Fruit fly (Drosophila melanogaster): ENCODE results near the gene CG3473.

Gene CG3473

DNA sequence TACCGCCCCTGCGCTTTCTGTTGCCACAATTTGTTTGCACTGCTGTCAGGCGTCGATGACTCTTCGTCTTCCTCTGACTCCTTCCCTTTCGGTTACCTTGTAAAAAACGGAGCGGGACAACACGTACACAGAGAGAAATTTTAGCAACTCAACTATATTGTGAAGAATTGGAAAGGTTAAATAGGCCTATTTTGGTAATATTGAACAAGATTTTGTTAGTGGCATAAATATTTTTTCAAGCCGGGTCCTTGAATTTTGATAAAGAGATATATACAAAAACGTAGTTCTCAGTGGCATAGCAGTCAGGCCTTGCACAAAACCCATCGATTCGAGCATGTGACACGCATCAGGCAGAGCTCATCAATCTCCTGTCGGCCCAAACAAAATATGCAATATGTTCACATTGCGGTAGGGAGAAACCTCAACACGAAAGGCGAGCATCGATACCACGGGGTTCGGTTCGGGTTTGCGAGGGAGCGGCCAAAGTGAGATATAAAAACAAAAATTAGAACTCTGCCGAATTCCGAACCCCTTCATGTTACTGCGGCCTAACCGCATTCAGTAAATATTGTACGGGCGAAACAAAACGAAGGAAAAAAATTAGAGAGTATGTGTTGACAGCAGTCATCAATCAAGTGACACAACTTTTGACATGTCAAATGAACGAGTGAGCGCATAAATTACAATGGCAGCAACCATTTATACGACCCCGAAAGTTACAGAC lies 9.5 kb downstream of the CG3473 start (continued):
- TF ChIP-seq psq (GFP tag; optimal IDR thresholded peaks at IDR 0.05): no peak
- TF ChIP-seq CG13624 (GFP tag; optimal IDR thresholded peaks at IDR 0.05): peak; percentile 65
- TF ChIP-seq Meics (GFP tag; optimal IDR thresholded peaks at IDR 0.05): peak; percentile 60
- peak; percentile 48 for TF ChIP-seq cwo (GFP tag; optimal IDR thresholded peaks at IDR 0.05)
- no peak for TF ChIP-seq Dip2 (GFP tag; IDR thresholded peaks at IDR 0.05)
- peak; percentile 53 for TF ChIP-seq sisA (GFP tag; IDR thresholded peaks at IDR 0.05)
- no peak for TF ChIP-seq sr (GFP tag; IDR thresholded peaks at IDR 0.05)
- peak; percentile 81 for TF ChIP-seq trem (tag; optimal IDR thresholded peaks at IDR 0.05)
- 0 out of 3 replicates have a peak, but pooled peaks have one; percentile 15 for TF ChIP-seq CG2889 (GFP tag; IDR thresholded peaks at IDR 0.05)
- TF ChIP-seq Bgb (GFP tag; IDR thresholded peaks at IDR 0.05; ENCODE audit: partially characterized antibody): no peak
- TF ChIP-seq Sox102F (GFP tag; optimal IDR thresholded peaks at IDR 0.05): peak; percentile 45
- peak; percentile 85 for TF ChIP-seq Antp (GFP tag; optimal IDR thresholded peaks at IDR 0.05)
- no peak for TF ChIP-seq aop (GFP tag; IDR thresholded peaks at IDR 0.05)
- TF ChIP-seq CG8388 (GFP tag; optimal IDR thresholded peaks at IDR 0.05): peak; percentile 42
- peak; percentile 44; the same call in 2 of the 3 replicates for TF ChIP-seq tgo (GFP tag; IDR thresholded peaks at IDR 0.05)
- TF ChIP-seq Hmx (GFP tag; optimal IDR thresholded peaks at IDR 0.05): peak; percentile 31
- TF ChIP-seq CG3281 (GFP tag; optimal IDR thresholded peaks at IDR 0.05): peak; percentile 9
- peak; percentile 44 for TF ChIP-seq eyg (GFP tag; optimal IDR thresholded peaks at IDR 0.05)
- TF ChIP-seq so (GFP tag; IDR thresholded peaks at IDR 0.05): peak; percentile 78; the same call in 2 of the 3 replicates
- TF ChIP-seq CG7357 (GFP tag; IDR thresholded peaks at IDR 0.05): peak; percentile 65; the same call in 1 of the 3 replicates
- peak; percentile 29 for TF ChIP-seq fd64A (GFP tag; optimal IDR thresholded peaks at IDR 0.05)
- TF ChIP-seq MESR4 (GFP tag; optimal IDR thresholded peaks at IDR 0.05): peak; percentile 6
- no peak for TF ChIP-seq Hey (tag; optimal IDR thresholded peaks at IDR 0.05)
- TF ChIP-seq lmd (GFP tag; IDR thresholded peaks at IDR 0.05): peak; percentile 57
- TF ChIP-seq CG1602 (GFP tag; optimal IDR thresholded peaks at IDR 0.05): peak; percentile 73
- TF ChIP-seq HmgD (GFP tag; optimal IDR thresholded peaks at IDR 0.05): no peak
- peak; percentile 16 for TF ChIP-seq D19A (tag; optimal IDR thresholded peaks at IDR 0.05)
- peak; percentile 34 for TF ChIP-seq CG17802 (tag; optimal IDR thresholded peaks at IDR 0.05)
- TF ChIP-seq zen (tag; optimal IDR thresholded peaks at IDR 0.05): peak; percentile 92
- 0 out of 3 replicates have a peak, but pooled peaks have one; percentile 44 for TF ChIP-seq gce (GFP tag; IDR thresholded peaks at IDR 0.05)
- TF ChIP-seq Tbp (GFP tag; optimal IDR thresholded peaks at IDR 0.05): no peak
- peak; percentile 61 for TF ChIP-seq CG1024 (GFP tag; IDR thresholded peaks at IDR 0.05)
- TF ChIP-seq en (GFP tag; optimal IDR thresholded peaks at IDR 0.05): peak; percentile 52
- peak; percentile 63 for TF ChIP-seq CG1792 (GFP tag; optimal IDR thresholded peaks at IDR 0.05)
- peak; percentile 70 for TF ChIP-seq HLH3B (GFP tag; IDR thresholded peaks at IDR 0.05)
- TF ChIP-seq CG8944 (GFP tag; optimal IDR thresholded peaks at IDR 0.05): peak; percentile 68
- peak; percentile 49 for TF ChIP-seq Hr51 (GFP tag; optimal IDR thresholded peaks at IDR 0.05)
- TF ChIP-seq shn (GFP tag; optimal IDR thresholded peaks at IDR 0.05): peak; percentile 27
- peak; percentile 82 for TF ChIP-seq CG1603 (tag; optimal IDR thresholded peaks at IDR 0.05)
- peak; percentile 75 for TF ChIP-seq lab (GFP tag; optimal IDR thresholded peaks at IDR 0.05)
- no peak for TF ChIP-seq usp (GFP tag; optimal IDR thresholded peaks at IDR 0.05)
- TF ChIP-seq Med (GFP tag): peak; percentile 94
- peak; percentile 95 for TF ChIP-seq Ets65A (GFP tag)
- TF ChIP-seq Hr39 (optimal IDR thresholded peaks at IDR 0.05): no peak
- no peak for TF ChIP-seq CG16779 (GFP tag; IDR thresholded peaks at IDR 0.05)
- TF ChIP-seq Scr (GFP tag; IDR thresholded peaks at IDR 0.05; ENCODE audit: partially characterized antibody): no peak
- TF ChIP-seq stwl (tag; optimal IDR thresholded peaks at IDR 0.05): peak; percentile 58
- peak; percentile 49 for TF ChIP-seq CG30020 (tag; optimal IDR thresholded peaks at IDR 0.05)
- peak; percentile 54 for TF ChIP-seq Hr3 (GFP tag; optimal IDR thresholded peaks at IDR 0.05)
- TF ChIP-seq CG10979 (tag; optimal IDR thresholded peaks at IDR 0.05): peak; percentile 87

All from whole organism, embryonic.